Worm (Caenorhabditis elegans) whole organism, dauer: ENCODE data around the gene srh-239.

Source experiments
- unc-62 ChIP-seq: sonication (generic microtip); optimal IDR thresholded peaks from 2 replicates; lab custom pipeline; 2017; ENCODE audit warnings: missing biosample characterization, missing genetic modification reagents, missing genetic modification characterization

Gene srh-239

DNA sequence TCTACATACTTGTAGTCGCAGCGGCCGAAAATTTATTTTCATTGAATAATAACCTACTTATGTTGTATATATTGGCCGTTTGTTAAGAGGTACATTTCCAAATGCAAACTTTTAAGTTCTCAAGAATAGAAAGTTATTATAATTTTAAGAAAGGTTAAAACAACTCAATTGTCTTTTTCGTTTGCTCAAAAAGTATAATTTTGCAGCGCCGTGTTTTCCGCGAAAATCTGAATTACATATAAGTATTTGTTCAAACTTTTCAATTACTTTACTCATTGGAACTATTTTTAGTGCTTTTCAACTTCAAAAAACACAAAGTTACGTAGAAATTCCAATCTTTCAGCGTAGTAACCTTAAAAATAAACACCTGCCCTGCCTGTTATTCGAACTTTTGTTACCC is at the start of gene srh-239:
Gene srh-239, plus strand, starts transcription at position 301 of the 400 bp plus-strand sequence.
- no peak for TF ChIP-seq unc-62

DNA sequence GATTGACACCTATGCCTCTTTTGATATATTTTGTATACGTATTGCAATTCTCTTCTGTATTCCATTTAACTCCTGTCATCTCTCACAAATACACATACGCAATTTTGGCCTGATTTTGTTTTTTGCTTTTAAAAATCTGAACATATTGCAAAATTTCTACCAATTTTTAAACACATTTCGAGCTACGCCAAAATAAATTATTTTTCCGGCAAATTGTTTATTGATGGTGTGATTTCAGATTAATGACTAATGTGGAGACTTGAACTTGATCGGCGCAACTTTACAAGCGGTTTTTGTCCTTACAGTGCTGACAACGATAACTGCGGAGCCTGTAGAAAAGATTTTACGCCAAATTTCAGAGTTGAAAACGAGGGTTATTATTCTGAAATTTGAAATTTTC is 48.4 kb upstream of the srh-239 start:
- TF ChIP-seq unc-62 = no peak

DNA sequence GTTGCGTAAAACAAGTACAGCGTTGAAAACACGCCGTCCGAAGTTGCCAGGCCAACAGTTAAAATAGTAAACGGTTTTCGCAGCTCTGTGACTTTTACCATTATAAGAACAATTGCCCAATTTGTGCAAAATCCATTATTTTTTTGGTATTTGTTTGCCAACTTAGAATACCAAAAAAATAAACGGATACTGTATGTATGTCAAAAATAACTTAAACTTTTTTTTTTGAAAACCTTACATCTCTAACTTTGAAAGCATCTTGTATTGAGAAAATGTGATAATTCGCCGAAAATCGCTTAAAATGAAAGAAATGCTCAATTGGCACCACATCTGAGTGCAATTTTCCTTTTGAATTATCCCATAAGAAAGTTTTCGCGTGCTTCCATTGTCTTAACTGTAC is 46.8 kb upstream of the srh-239 start, which contains the start of gene fbxa-199:
Gene fbxa-199, minus strand, starts transcription at position 101 of the 400 bp plus-strand sequence.
- TF ChIP-seq unc-62 = no peak

DNA sequence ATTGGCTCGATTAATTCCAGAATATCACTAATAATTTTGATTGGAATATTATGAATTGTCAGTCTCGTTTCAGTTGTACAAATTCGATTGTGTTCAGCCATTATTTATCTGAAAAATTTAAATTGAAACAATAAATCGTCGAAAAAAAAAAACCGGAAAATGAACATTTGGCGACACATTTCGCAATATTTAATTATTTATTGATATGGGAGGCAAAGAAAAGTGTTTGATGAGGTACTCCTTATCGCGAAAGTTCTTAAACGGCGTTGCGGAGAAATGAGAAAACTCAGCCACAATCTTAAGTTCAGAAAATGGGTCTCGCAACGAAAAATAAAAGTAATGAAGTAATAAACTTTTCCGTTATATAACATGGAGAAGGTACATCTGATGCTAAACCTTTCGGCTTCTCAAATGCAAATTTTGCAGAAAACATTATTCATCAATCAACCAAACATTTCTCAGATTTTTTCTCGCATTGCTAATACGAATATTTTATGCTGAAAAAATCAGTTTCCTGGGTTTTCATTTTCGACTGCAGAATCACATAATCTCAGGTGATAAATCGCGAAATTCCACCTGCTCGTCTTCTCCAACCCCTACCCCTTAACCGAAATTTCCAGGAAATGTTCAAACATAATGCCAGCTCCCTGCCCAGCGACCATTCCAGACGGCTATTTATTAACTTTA is 45.7 kb upstream of the srh-239 start, which contains the start of the genes T06E6.15 and sri-7:
Gene T06E6.15, minus strand, starts transcription at position 101 of the 687 bp plus-strand sequence.
Gene sri-7, plus strand, starts transcription at position 637 of the 687 bp plus-strand sequence.
- no peak for TF ChIP-seq unc-62

DNA sequence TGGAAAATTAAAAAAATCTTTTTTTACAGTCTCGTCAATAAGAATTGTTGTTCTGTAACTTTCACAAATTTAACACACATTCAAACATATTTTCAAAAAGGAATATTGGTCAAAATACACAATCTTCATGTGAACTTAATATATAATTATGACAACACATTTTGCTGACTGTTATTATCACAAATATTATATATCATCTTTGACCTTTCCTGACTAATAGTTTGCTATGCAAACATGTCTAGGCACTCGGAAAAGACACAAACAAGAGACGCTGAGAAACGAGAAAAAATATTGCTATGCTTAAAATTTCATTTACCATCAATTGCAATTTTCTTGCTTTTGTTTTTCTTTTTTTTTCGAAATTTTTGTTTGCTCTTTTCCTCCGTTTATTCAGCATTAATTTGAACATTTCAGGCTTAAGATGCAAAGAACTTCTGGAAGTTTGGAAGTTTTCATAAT is 43.7 kb upstream of the srh-239 start, which contains the start of gene fbxa-135:
Gene fbxa-135, plus strand, starts transcription at position 409 of the 459 bp plus-strand sequence.
- no peak for TF ChIP-seq unc-62

DNA sequence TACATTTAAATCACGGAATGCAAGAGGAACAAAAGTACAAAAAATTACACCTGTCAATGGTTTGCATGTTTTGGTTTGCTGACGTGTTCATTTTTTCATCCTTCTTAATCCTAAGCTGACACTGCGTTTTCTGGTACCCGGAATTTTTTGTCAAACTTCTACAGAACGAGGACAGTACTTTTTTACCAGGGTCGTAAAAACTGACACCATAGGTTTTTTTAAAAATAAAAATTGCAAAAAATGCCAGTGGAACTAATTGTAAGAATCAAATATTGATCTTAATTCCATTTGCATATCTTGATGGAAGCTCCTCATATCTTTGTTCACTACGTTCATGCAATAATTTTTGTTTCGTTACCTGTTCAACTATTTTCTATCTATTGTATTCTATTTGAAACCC is 40.7 kb upstream of the srh-239 start, which contains the start of gene srh-258:
Gene srh-258, plus strand, starts transcription at position 301 of the 400 bp plus-strand sequence.
- no peak for TF ChIP-seq unc-62

DNA sequence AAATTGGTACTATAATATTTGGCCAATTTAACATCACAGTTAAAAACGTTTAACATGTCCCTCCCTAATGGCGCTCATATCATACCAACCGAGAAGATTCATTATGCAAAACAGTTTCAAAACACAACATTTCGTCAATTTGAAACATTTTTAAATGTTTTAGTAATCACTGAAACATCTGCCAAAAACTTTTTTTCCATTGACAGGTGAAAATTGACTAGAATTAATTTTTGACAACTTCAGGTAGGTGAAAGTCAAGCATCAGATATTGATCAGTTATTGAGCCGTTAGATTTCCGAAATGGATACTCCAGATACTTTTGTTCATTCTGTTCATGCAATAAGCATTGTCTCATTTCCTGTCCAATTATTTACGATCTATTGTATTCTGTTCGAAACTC is 38.6 kb upstream of the srh-239 start, which contains the start of gene srh-257:
Gene srh-257, plus strand, starts transcription at position 301 of the 400 bp plus-strand sequence.
- no peak for TF ChIP-seq unc-62

DNA sequence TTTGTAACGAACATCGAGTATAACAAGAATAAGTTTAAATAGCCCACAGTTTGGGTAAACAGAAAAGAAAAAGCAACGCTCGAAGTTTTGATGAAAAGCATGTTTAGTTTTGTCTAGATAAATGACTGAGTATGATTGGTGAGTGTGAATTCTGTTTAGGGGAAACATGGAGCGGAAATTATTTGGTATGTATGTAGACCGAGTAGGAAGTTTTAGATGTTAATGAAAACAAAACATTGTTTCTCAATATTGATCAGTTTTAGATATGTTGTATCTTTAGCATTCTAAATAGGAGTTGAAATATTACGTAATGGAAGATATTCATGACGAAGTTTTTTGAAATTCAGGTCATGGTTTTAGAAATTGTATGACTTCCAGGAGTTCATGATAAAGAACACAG is 32.9 kb upstream of the srh-239 start, which contains the start of gene srbc-63:
Gene srbc-63, minus strand, starts transcription at position 101 of the 400 bp plus-strand sequence.
- TF ChIP-seq unc-62 = no peak

DNA sequence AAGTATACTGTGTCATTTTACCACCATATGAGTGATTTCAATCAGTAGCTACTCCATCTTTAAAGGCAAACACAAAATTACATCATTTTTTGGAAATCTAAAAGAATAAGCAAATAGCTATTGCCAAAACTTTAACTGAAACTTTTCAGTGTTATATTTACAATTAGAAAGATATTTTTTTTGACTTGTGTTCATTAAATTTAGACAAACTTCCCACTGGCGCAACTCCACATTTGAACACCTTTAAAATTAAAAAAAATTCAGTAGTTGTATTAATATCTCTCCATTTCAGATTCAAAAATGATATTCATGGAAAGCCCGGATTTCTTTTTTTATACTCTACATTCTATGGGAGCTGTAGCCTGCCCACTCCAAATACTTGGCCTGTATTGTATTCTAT is 31.7 kb upstream of the srh-239 start, which contains the start of gene srh-264:
Gene srh-264, plus strand, starts transcription at position 301 of the 400 bp plus-strand sequence.
- TF ChIP-seq unc-62 = no peak

DNA sequence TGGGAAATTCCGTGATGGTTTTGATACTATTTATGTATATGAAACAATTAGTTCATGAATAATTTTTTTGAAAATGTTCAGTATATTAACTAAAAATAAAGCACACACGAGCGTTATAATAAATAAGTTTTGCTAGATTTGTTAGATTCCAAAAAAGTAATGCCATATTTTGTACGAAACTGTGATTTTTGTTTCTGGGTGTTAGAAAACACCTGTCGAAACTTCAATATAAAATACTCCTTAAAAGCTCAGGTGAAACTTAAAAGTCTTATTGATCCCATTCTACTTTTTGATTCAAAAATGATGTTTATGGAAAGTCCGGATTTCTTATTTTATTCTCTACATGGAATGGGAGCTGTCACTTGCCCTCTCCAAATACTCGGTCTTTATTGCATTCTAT is 29.6 kb upstream of the srh-239 start, which contains the start of gene srh-265:
Gene srh-265, plus strand, starts transcription at position 301 of the 400 bp plus-strand sequence.
- TF ChIP-seq unc-62 = no peak

DNA sequence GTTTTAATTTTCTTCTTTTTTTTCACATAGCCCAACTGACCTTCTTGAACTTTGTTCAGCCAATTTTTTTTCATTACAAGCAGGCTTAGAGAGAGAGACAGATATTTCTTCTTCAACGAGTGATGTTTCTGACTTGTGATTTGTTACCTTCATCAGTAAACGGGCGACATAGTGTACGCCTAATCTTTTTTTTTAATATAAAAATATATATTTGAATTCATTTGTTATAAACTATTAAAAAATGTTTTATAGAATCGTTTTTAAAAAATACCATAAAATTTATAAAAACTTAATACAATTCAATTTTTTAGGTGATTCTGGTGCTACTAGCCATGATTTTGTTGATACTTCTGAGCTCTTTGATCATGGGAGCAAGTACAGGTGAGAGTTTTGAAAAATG is 27.7 kb upstream of the srh-239 start, which contains the start of gene T06E6.10:
Gene T06E6.10, plus strand, starts transcription at position 301 of the 400 bp plus-strand sequence.
- no peak for TF ChIP-seq unc-62

DNA sequence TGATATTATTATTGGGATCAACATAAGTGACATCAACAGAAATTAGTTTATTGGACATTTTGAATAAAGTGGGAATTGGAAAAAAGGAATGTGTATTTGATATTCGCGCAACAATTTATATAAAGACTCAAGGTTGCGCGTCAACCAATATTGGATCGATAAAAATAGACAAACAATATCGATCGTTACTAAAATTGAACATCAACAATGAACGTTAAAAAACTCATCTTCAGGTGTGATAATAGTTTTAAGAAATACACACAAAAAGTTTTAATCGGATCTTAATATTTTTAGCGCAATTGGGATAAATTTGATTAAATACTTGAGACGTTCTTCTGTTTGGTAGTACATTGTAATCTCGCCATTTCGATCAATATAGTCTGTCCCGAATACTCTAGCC is 21.9 kb upstream of the srh-239 start, which contains the start of gene fbxa-104:
Gene fbxa-104, minus strand, starts transcription at position 83 of the 400 bp plus-strand sequence.
- TF ChIP-seq unc-62 = no peak

DNA sequence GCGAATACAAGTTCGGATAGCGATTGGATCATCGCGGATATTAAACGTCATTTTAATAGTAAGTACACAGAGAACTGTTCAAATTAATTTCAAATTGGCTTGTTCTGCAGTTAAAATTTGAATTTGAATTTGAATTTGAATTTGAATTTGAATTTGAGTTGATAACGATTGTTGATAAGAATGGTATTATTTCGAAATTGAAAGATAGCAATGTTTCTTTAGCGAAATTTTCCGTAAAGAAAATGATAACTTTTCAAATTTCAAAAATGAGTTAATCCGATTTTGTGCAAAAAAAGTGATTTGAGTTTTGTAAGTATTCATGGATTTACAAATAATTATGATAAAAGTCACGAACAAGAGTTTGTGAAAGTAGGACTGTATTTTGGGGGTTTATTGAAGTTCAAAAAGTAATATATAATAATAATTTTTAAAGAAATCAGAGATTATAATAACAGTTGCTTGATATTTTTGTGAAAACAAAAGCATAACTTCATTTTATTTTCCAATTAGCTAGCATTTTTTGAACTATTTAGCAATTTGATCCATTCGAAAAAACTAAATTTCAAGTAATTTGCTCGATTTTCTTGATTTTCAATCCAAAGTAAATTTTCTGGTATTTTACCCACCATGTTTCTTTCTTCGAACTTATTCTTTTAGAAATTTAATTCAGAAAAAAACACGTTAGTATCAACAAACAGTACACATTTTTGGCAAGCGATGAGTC is 20.0 kb upstream of the srh-239 start, which contains the start of gene Y36E3A.2:
Gene Y36E3A.2, plus strand, starts transcription at position 674 of the 724 bp plus-strand sequence.
- no peak for TF ChIP-seq unc-62

DNA sequence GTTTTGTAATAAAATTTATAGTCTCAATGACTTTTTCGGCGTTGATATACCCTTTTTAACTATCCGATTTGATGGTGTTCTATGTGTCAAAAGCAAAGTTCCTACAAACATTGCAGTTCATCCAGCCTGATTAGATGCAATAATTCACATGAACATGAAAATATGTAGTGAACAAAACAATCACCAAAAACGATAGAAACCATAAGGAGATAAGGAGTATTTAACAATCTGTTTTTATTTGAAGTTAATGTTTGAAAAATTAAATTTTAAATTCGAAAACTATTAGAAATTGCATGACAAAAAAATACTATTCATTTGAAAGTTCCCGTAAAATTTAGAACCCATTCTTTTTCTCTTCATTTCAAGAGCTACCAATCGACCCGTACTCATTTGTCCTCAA is 18.6 kb upstream of the srh-239 start, which contains the start of gene fbxa-209:
Gene fbxa-209, minus strand, starts transcription at position 101 of the 400 bp plus-strand sequence.
- no peak for TF ChIP-seq unc-62

DNA sequence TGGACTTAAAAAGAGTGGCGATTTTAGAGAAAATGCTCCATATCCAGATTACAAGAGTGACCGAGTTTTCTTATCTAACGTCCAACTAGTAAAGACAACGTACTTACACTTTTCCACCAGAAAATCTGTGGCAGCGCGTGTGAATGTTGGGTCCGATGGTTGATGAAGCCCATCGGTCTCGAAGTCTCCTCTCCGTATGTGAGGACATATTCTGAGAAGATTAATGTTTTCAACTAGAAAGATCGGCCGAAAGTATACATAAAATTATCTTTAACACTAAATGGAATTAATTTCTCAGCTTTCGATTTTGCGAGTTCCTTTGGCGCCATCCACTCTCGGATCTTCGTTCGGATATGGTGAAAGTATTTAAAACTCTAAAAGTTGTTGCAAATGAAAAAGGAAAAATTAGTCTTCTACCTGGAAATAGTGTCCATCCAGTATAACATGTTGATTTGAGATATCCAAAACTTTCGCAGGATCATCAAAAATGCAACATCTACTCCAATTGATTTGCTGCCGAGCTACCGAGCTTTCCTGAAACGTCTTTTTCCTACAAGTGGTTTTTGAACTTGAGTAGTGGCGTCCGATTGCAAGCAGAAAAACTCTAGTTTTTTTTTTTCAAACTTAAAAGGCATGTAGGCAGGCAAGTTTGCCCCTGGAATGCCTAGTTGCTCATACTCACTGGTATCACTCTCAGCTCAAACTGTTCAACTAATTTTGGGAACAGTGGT is 14.1 kb upstream of the srh-239 start:
- TF ChIP-seq unc-62 = no peak

DNA sequence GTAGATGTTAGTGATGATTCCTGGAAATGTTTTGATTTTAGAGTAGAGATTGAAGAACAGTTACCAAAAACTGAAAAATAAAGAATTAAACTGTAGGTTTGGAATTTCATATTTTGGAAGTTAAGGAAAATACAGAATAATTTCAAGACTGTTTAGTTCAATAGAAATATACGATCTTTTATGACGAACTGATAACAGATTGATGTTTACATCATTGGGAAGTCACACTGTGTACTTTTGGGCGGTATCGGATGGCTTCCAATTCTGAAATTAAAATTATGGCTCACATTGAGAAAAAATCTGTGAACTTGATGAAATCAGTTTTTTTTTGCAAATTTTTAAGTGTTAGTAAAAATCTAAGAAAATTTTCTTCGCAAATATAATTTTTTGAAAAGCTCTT is 13.1 kb upstream of the srh-239 start, which contains the start of gene T26H5.8:
Gene T26H5.8, minus strand, starts transcription at position 270 of the 400 bp plus-strand sequence.
- no peak for TF ChIP-seq unc-62
